Worm (Caenorhabditis elegans) whole organism, L3 larva: ENCODE measurements around the gene ptr-3.

Experiments used
- R02D3.7 ChIP-seq: fragments of 150-350 bp; optimal IDR thresholded peaks from 2 replicates; lab custom pipeline; 2014; ENCODE audit warnings: missing biosample characterization, missing genetic modification characterization
- ZK546.5 ChIP-seq: sonication (generic microtip); optimal IDR thresholded peaks from 2 replicates; lab custom pipeline; 2017; ENCODE audit warnings: missing biosample characterization, missing genetic modification characterization
- aly-2 ChIP-seq: fragments of 150-350 bp; optimal IDR thresholded peaks from 2 replicates; lab custom pipeline; 2014; ENCODE audit warnings: missing biosample characterization, missing genetic modification characterization
- ama-1 ChIP-seq: fragments of 150-350 bp; optimal IDR thresholded peaks from 2 replicates; lab custom pipeline; 2018
- ceh-16 ChIP-seq: sonication (generic microtip); optimal IDR thresholded peaks from 2 replicates; lab custom pipeline; 2017; ENCODE audit warnings: missing biosample characterization, missing genetic modification characterization
- ceh-28 ChIP-seq: fragments of 150-350 bp; optimal IDR thresholded peaks from 2 replicates; lab custom pipeline; 2014; ENCODE audit warnings: missing biosample characterization, missing genetic modification reagents, missing genetic modification characterization
- ceh-82 ChIP-seq: fragments of 150-350 bp; optimal IDR thresholded peaks from 2 replicates; lab custom pipeline; 2014; ENCODE audit warnings: missing biosample characterization, missing genetic modification characterization
- ceh-9 ChIP-seq: sonication (generic microtip); optimal IDR thresholded peaks from 2 replicates; lab custom pipeline; 2018; ENCODE audit warnings: missing biosample characterization, missing genetic modification characterization
- daf-12 ChIP-seq: fragments of 150-350 bp; optimal IDR thresholded peaks from 2 replicates; lab custom pipeline; 2014; ENCODE audit warnings: missing biosample characterization, missing genetic modification reagents, missing genetic modification characterization
- egl-27 ChIP-seq: sonication (generic microtip); optimal IDR thresholded peaks from 4 replicates; lab custom pipeline; 2017; ENCODE audit warnings: missing biosample characterization, missing genetic modification reagents, missing genetic modification characterization
- egl-5 ChIP-seq: fragments of 150-350 bp; optimal IDR thresholded peaks from 2 replicates; lab custom pipeline; 2017; ENCODE audit warnings: missing biosample characterization, missing genetic modification reagents, missing genetic modification characterization, inconsistent platforms
- elt-1 ChIP-seq: fragments of 150-350 bp; optimal IDR thresholded peaks from 2 replicates; lab custom pipeline; 2014; ENCODE audit warnings: missing biosample characterization, missing genetic modification characterization
- elt-2 ChIP-seq: sonication (generic microtip); optimal IDR thresholded peaks from 2 replicates; lab custom pipeline; 2016; ENCODE audit warnings: missing genetic modification reagents, mild to moderate bottlenecking, missing genetic modification characterization, missing compliant biosample characterization
- elt-3 ChIP-seq, 3 experiments: fragments of 150-350 bp in 1 of 3; sonication (generic microtip) in 2 of 3; optimal IDR thresholded peaks; 2 replicates in 2 of 3; 4 replicates in 1 of 3; lab custom pipeline; 2014 to 2017; ENCODE audit warnings: missing biosample characterization in 3 of 3, missing genetic modification characterization in 3 of 3
- eor-1 ChIP-seq, 2 experiments: fragments of 150-350 bp; optimal IDR thresholded peaks; 2 replicates each; lab custom pipeline; 2014 to 2018; ENCODE audit warnings: missing biosample characterization in 2 of 2, missing genetic modification characterization in 2 of 2
- fkh-10 ChIP-seq: sonication (generic microtip); optimal IDR thresholded peaks from 2 replicates; lab custom pipeline; 2017; ENCODE audit warnings: missing biosample characterization, missing genetic modification reagents, missing genetic modification characterization
- fkh-2 ChIP-seq: fragments of 150-350 bp; optimal IDR thresholded peaks from 2 replicates; lab custom pipeline; 2014; ENCODE audit warnings: missing biosample characterization, missing genetic modification reagents, missing genetic modification characterization
- fos-1 ChIP-seq: fragments of 150-350 bp; optimal IDR thresholded peaks from 2 replicates; lab custom pipeline; 2014; ENCODE audit warnings: missing biosample characterization, missing genetic modification characterization
- hmg-11 ChIP-seq: sonication (generic microtip); optimal IDR thresholded peaks from 2 replicates; lab custom pipeline; 2016; ENCODE audit warnings: missing genetic modification characterization, missing compliant biosample characterization
- jun-1 ChIP-seq: fragments of 150-350 bp; optimal IDR thresholded peaks from 2 replicates; lab custom pipeline; 2014; ENCODE audit warnings: missing biosample characterization, missing genetic modification reagents, missing genetic modification characterization
- lin-15B ChIP-seq: fragments of 150-350 bp; optimal IDR thresholded peaks from 2 replicates; lab custom pipeline; 2014; ENCODE audit warnings: missing biosample characterization, missing genetic modification characterization
- lin-39 ChIP-seq: fragments of 150-350 bp; optimal IDR thresholded peaks from 2 replicates; lab custom pipeline; 2018; ENCODE audit warnings: missing biosample characterization, missing genetic modification reagents, missing genetic modification characterization
- lsy-12 ChIP-seq: sonication (generic microtip); optimal IDR thresholded peaks from 2 replicates; lab custom pipeline; 2016; ENCODE audit warnings: mild to moderate bottlenecking, missing genetic modification characterization, missing compliant biosample characterization
- mdl-1 ChIP-seq: fragments of 150-350 bp; optimal IDR thresholded peaks from 2 replicates; lab custom pipeline; 2014; ENCODE audit warnings: missing biosample characterization, missing genetic modification characterization
- mml-1 ChIP-seq: fragments of 150-350 bp; sonication (generic microtip); optimal IDR thresholded peaks from 3 replicates; lab custom pipeline; 2014; ENCODE audit warnings: missing biosample characterization, missing genetic modification characterization
- nfya-1 ChIP-seq: sonication (generic microtip); optimal IDR thresholded peaks from 2 replicates; lab custom pipeline; 2017; ENCODE audit warnings: missing genetic modification characterization, mild to moderate bottlenecking, missing compliant biosample characterization, antibody characterized with exemption, moderate library complexity; ENCODE audit not compliant: insufficient read depth
- nhr-11 ChIP-seq: fragments of 150-350 bp; optimal IDR thresholded peaks from 2 replicates; lab custom pipeline; 2014; ENCODE audit warnings: missing biosample characterization, missing genetic modification characterization
- nhr-12 ChIP-seq: fragments of 150-350 bp; optimal IDR thresholded peaks from 2 replicates; lab custom pipeline; 2014; ENCODE audit warnings: missing biosample characterization, missing genetic modification characterization
- nhr-23 ChIP-seq: fragments of 150-350 bp; optimal IDR thresholded peaks from 2 replicates; lab custom pipeline; 2014; ENCODE audit warnings: missing biosample characterization, missing genetic modification reagents, missing genetic modification characterization
- nhr-237 ChIP-seq: fragments of 150-350 bp; optimal IDR thresholded peaks from 2 replicates; lab custom pipeline; 2014; ENCODE audit warnings: missing biosample characterization, missing genetic modification characterization
- nhr-25 ChIP-seq: sonication (generic microtip); optimal IDR thresholded peaks from 2 replicates; lab custom pipeline; 2017; ENCODE audit warnings: missing biosample characterization, missing genetic modification characterization
- nhr-28 ChIP-seq: fragments of 150-350 bp; optimal IDR thresholded peaks from 2 replicates; lab custom pipeline; 2014; ENCODE audit warnings: missing biosample characterization, missing genetic modification characterization
- nhr-43 ChIP-seq: sonication (generic microtip); optimal IDR thresholded peaks from 2 replicates; lab custom pipeline; 2016; ENCODE audit warnings: mild to moderate bottlenecking, missing genetic modification characterization, missing compliant biosample characterization; ENCODE audit not compliant: poor library complexity, severe bottlenecking
- nhr-67 ChIP-seq: fragments of 150-350 bp; optimal IDR thresholded peaks from 2 replicates; lab custom pipeline; 2014; ENCODE audit warnings: missing biosample characterization, missing genetic modification characterization
- nhr-76 ChIP-seq: fragments of 150-350 bp; sonication (generic microtip); optimal IDR thresholded peaks from 5 replicates; lab custom pipeline; 2014; ENCODE audit warnings: missing biosample characterization, missing genetic modification characterization
- nhr-77 ChIP-seq: fragments of 150-350 bp; optimal IDR thresholded peaks from 2 replicates; lab custom pipeline; 2014; ENCODE audit warnings: missing biosample characterization, missing genetic modification characterization
- pha-4 ChIP-seq: fragments of 150-350 bp; optimal IDR thresholded peaks from 2 replicates; lab custom pipeline; 2014; ENCODE audit warnings: missing biosample characterization, missing genetic modification reagents, missing genetic modification characterization
- pqm-1 ChIP-seq: fragments of 150-350 bp; optimal IDR thresholded peaks from 2 replicates; lab custom pipeline; 2017; ENCODE audit warnings: missing biosample characterization, missing genetic modification characterization, inconsistent platforms
- sea-2 ChIP-seq: fragments of 150-350 bp; sonication (generic microtip); optimal IDR thresholded peaks from 4 replicates; lab custom pipeline; 2014; ENCODE audit warnings: missing biosample characterization, missing genetic modification reagents, missing genetic modification characterization
- skn-1 ChIP-seq: fragments of 150-350 bp; optimal IDR thresholded peaks from 2 replicates; lab custom pipeline; 2014; ENCODE audit warnings: missing biosample characterization, missing genetic modification characterization
- snpc-4 ChIP-seq: fragments of 150-350 bp; optimal IDR thresholded peaks from 2 replicates; lab custom pipeline; 2014; ENCODE audit warnings: missing biosample characterization, missing genetic modification characterization
- tbx-2 ChIP-seq: sonication (generic microtip); optimal IDR thresholded peaks from 2 replicates; lab custom pipeline; 2016; ENCODE audit warnings: mild to moderate bottlenecking, missing genetic modification characterization, missing compliant biosample characterization
- unc-39 ChIP-seq: sonication (generic microtip); optimal IDR thresholded peaks from 4 replicates; lab custom pipeline; 2017; ENCODE audit warnings: missing biosample characterization, missing genetic modification characterization
- unc-62 ChIP-seq: fragments of 150-350 bp; sonication (generic microtip); optimal IDR thresholded peaks from 4 replicates; lab custom pipeline; 2014; ENCODE audit warnings: missing biosample characterization, missing genetic modification reagents, missing genetic modification characterization
- zag-1 ChIP-seq: fragments of 150-350 bp; optimal IDR thresholded peaks from 2 replicates; lab custom pipeline; 2014; ENCODE audit warnings: missing biosample characterization, missing genetic modification characterization
- ztf-11 ChIP-seq: fragments of 150-350 bp; optimal IDR thresholded peaks from 2 replicates; lab custom pipeline; 2014; ENCODE audit warnings: missing biosample characterization, missing genetic modification characterization
- ztf-4 ChIP-seq: fragments of 150-350 bp; optimal IDR thresholded peaks from 2 replicates; lab custom pipeline; 2014; ENCODE audit warnings: missing biosample characterization, missing genetic modification characterization

ptr-3 gene

DNA sequence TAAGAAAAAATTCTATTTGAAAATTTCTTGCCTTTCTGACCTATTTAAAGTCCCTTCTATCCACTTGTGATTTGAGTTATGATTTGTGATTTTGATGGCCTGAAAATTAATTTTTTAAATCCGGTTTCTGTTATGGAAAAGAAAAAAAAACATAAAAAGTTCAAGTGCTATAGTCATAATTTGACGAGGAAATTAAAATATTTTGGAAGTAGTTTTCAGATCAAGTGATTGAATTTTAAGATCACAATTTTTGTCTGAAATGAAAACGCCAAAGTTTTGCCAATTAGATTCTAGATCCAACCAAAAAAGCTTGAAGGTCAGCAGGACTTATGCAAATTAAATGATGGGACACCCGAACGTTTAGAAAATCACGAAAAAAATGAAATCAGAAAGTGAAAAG lies at the start of gene ptr-3:
ptr-3 (minus strand) TSS at position 101 of the 400 bp plus-strand sequence.
- TF ChIP-seq R02D3.7 (tag; lab: Kevin White, UChicago) (no peak), nhr-43 (no peak), egl-27 (tag; lab: Kevin White, UChicago) (no peak), sea-2 (GFP tag; lab: Kevin White, UChicago) (no peak)

DNA sequence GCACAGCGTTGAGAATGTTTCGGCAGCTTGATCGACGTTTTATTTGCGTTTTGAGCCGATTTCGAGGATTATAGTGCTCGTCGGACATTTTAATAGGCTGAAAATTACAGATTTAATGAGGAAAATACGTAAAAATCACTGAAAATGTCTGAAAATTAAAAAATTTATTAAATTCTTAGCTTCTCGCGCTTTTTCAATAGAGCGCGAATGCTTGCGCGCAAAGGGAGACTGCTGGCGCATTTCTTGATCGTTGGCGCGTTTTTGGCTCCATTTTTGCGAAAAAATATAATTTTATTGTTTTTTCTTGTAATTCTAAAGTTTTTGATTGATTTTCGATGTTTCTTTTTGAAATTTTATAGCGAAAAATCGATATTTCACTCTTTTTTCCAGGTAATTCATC lies 43.5 kb upstream of the ptr-3 start, which contains the start of the genes dnsn-1 and C24H12.4:
dnsn-1 (minus strand) TSS at position 101 of the 400 bp plus-strand sequence.
C24H12.4 (plus strand) TSS at position 391 of the 400 bp plus-strand sequence.
- TF ChIP-seq hmg-11 (tag; lab: Kevin White, UChicago), result peak; percentile 66
- peak; percentile 63 for TF ChIP-seq elt-2
- no peak for TF ChIP-seq ceh-9
- TF ChIP-seq elt-3 (tag; optimal IDR thresholded peaks at IDR 0.05; lab: Kevin White, UChicago), result no peak
- TF ChIP-seq pha-4, result peak; percentile 97
- TF ChIP-seq lin-39 (tag; lab: Kevin White, UChicago), result peak; percentile 70
- peak; percentile 78 for TF ChIP-seq ceh-28 (tag; lab: Kevin White, UChicago)
- TF ChIP-seq mdl-1, result no peak
- TF ChIP-seq tbx-2, result peak; percentile 79
- no peak for TF ChIP-seq nhr-67
- TF ChIP-seq nhr-23 (tag; lab: Kevin White, UChicago), result peak; percentile 95
- TF ChIP-seq snpc-4, result peak; percentile 89
- TF ChIP-seq aly-2 (tag; lab: Kevin White, UChicago), result no peak
- peak; percentile 27 for TF ChIP-seq unc-62 (GFP tag; lab: Kevin White, UChicago)
- peak; percentile 64 for TF ChIP-seq jun-1 (tag; lab: Kevin White, UChicago)
- no peak for TF ChIP-seq eor-1 (tag; optimal IDR thresholded peaks at IDR 0.05; lab: Kevin White, UChicago)
- TF ChIP-seq ceh-82, result peak; percentile 30
- TF ChIP-seq nhr-12, result no peak
- TF ChIP-seq nhr-25 (tag; lab: Kevin White, UChicago), result peak; percentile 61
- TF ChIP-seq lsy-12, result peak; percentile 76
- no peak for TF ChIP-seq nhr-28 (tag; lab: Kevin White, UChicago)
- TF ChIP-seq skn-1 (tag; lab: Kevin White, UChicago), result peak; percentile 84
- TF ChIP-seq fkh-2, result peak; percentile 34
- peak; percentile 8 for TF ChIP-seq ceh-16 (tag; lab: Kevin White, UChicago)
- peak; percentile 90 for TF ChIP-seq nhr-43
- TF ChIP-seq fos-1 (tag; lab: Kevin White, UChicago), result no peak
- TF ChIP-seq lin-15B (tag; lab: Kevin White, UChicago), result peak; percentile 99
- TF ChIP-seq nfya-1, result peak; percentile 94
- no peak for TF ChIP-seq unc-39
- TF ChIP-seq fkh-10 (GFP tag; lab: Kevin White, UChicago), result no peak
- peak; percentile 26 for TF ChIP-seq zag-1 (tag; lab: Kevin White, UChicago)
- no peak for TF ChIP-seq ztf-11 (tag; lab: Kevin White, UChicago)
- peak; percentile 68 for TF ChIP-seq pqm-1
- TF ChIP-seq egl-27 (tag; lab: Kevin White, UChicago), result no peak
- TF ChIP-seq nhr-76, result peak; percentile 33
- TF ChIP-seq nhr-237 (tag; lab: Kevin White, UChicago), result no peak
- TF ChIP-seq nhr-77 (tag; lab: Kevin White, UChicago), result peak; percentile 29
- TF ChIP-seq egl-5 (tag; lab: Kevin White, UChicago), result peak; percentile 64
- TF ChIP-seq sea-2 (GFP tag; lab: Kevin White, UChicago), result no peak
- TF ChIP-seq daf-12 (tag; lab: Kevin White, UChicago), result no peak
- no peak for TF ChIP-seq ztf-4 (tag; lab: Kevin White, UChicago)
- TF ChIP-seq ZK546.5, result no peak
- TF ChIP-seq ama-1 (lab: Kevin White, UChicago), result no peak
- peak; percentile 15 for TF ChIP-seq nhr-11 (tag; lab: Kevin White, UChicago)
- TF ChIP-seq R02D3.7 (tag; lab: Kevin White, UChicago), result peak; percentile 82
- TF ChIP-seq elt-1, result peak; percentile 16
- TF ChIP-seq mml-1 (tag; lab: Kevin White, UChicago), result no peak
